Worm (Caenorhabditis elegans) whole organism, L3 larva: ENCODE results near the gene F09E10.5.

Experiments
- R02D3.7 ChIP-seq: fragments of 150-350 bp; optimal IDR thresholded peaks from 2 replicates; lab custom pipeline; 2014; ENCODE audit warnings: missing biosample characterization, missing genetic modification characterization
- ZK546.5 ChIP-seq: sonication (generic microtip); optimal IDR thresholded peaks from 2 replicates; lab custom pipeline; 2017; ENCODE audit warnings: missing biosample characterization, missing genetic modification characterization
- aly-2 ChIP-seq: fragments of 150-350 bp; optimal IDR thresholded peaks from 2 replicates; lab custom pipeline; 2014; ENCODE audit warnings: missing biosample characterization, missing genetic modification characterization
- ama-1 ChIP-seq: fragments of 150-350 bp; optimal IDR thresholded peaks from 2 replicates; lab custom pipeline; 2018
- ceh-16 ChIP-seq: sonication (generic microtip); optimal IDR thresholded peaks from 2 replicates; lab custom pipeline; 2017; ENCODE audit warnings: missing biosample characterization, missing genetic modification characterization
- ceh-28 ChIP-seq: fragments of 150-350 bp; optimal IDR thresholded peaks from 2 replicates; lab custom pipeline; 2014; ENCODE audit warnings: missing biosample characterization, missing genetic modification reagents, missing genetic modification characterization
- ceh-82 ChIP-seq: fragments of 150-350 bp; optimal IDR thresholded peaks from 2 replicates; lab custom pipeline; 2014; ENCODE audit warnings: missing biosample characterization, missing genetic modification characterization
- ceh-9 ChIP-seq: sonication (generic microtip); optimal IDR thresholded peaks from 2 replicates; lab custom pipeline; 2018; ENCODE audit warnings: missing biosample characterization, missing genetic modification characterization
- daf-12 ChIP-seq: fragments of 150-350 bp; optimal IDR thresholded peaks from 2 replicates; lab custom pipeline; 2014; ENCODE audit warnings: missing biosample characterization, missing genetic modification reagents, missing genetic modification characterization
- egl-27 ChIP-seq: sonication (generic microtip); optimal IDR thresholded peaks from 4 replicates; lab custom pipeline; 2017; ENCODE audit warnings: missing biosample characterization, missing genetic modification reagents, missing genetic modification characterization
- egl-5 ChIP-seq: fragments of 150-350 bp; optimal IDR thresholded peaks from 2 replicates; lab custom pipeline; 2017; ENCODE audit warnings: missing biosample characterization, missing genetic modification reagents, missing genetic modification characterization, inconsistent platforms
- elt-1 ChIP-seq: fragments of 150-350 bp; optimal IDR thresholded peaks from 2 replicates; lab custom pipeline; 2014; ENCODE audit warnings: missing biosample characterization, missing genetic modification characterization
- elt-2 ChIP-seq: sonication (generic microtip); optimal IDR thresholded peaks from 2 replicates; lab custom pipeline; 2016; ENCODE audit warnings: missing genetic modification reagents, mild to moderate bottlenecking, missing genetic modification characterization, missing compliant biosample characterization
- elt-3 ChIP-seq, 3 experiments: fragments of 150-350 bp in 1 of 3; sonication (generic microtip) in 2 of 3; optimal IDR thresholded peaks; 2 replicates in 2 of 3; 4 replicates in 1 of 3; lab custom pipeline; 2014 to 2017; ENCODE audit warnings: missing biosample characterization in 3 of 3, missing genetic modification characterization in 3 of 3
- eor-1 ChIP-seq, 2 experiments: fragments of 150-350 bp; optimal IDR thresholded peaks; 2 replicates each; lab custom pipeline; 2014 to 2018; ENCODE audit warnings: missing biosample characterization in 2 of 2, missing genetic modification characterization in 2 of 2
- fkh-10 ChIP-seq: sonication (generic microtip); optimal IDR thresholded peaks from 2 replicates; lab custom pipeline; 2017; ENCODE audit warnings: missing biosample characterization, missing genetic modification reagents, missing genetic modification characterization
- fkh-2 ChIP-seq: fragments of 150-350 bp; optimal IDR thresholded peaks from 2 replicates; lab custom pipeline; 2014; ENCODE audit warnings: missing biosample characterization, missing genetic modification reagents, missing genetic modification characterization
- fos-1 ChIP-seq: fragments of 150-350 bp; optimal IDR thresholded peaks from 2 replicates; lab custom pipeline; 2014; ENCODE audit warnings: missing biosample characterization, missing genetic modification characterization
- hmg-11 ChIP-seq: sonication (generic microtip); optimal IDR thresholded peaks from 2 replicates; lab custom pipeline; 2016; ENCODE audit warnings: missing genetic modification characterization, missing compliant biosample characterization
- jun-1 ChIP-seq: fragments of 150-350 bp; optimal IDR thresholded peaks from 2 replicates; lab custom pipeline; 2014; ENCODE audit warnings: missing biosample characterization, missing genetic modification reagents, missing genetic modification characterization
- lin-15B ChIP-seq: fragments of 150-350 bp; optimal IDR thresholded peaks from 2 replicates; lab custom pipeline; 2014; ENCODE audit warnings: missing biosample characterization, missing genetic modification characterization
- lin-39 ChIP-seq: fragments of 150-350 bp; optimal IDR thresholded peaks from 2 replicates; lab custom pipeline; 2018; ENCODE audit warnings: missing biosample characterization, missing genetic modification reagents, missing genetic modification characterization
- lsy-12 ChIP-seq: sonication (generic microtip); optimal IDR thresholded peaks from 2 replicates; lab custom pipeline; 2016; ENCODE audit warnings: mild to moderate bottlenecking, missing genetic modification characterization, missing compliant biosample characterization
- mdl-1 ChIP-seq: fragments of 150-350 bp; optimal IDR thresholded peaks from 2 replicates; lab custom pipeline; 2014; ENCODE audit warnings: missing biosample characterization, missing genetic modification characterization
- mml-1 ChIP-seq: fragments of 150-350 bp; sonication (generic microtip); optimal IDR thresholded peaks from 3 replicates; lab custom pipeline; 2014; ENCODE audit warnings: missing biosample characterization, missing genetic modification characterization
- nfya-1 ChIP-seq: sonication (generic microtip); optimal IDR thresholded peaks from 2 replicates; lab custom pipeline; 2017; ENCODE audit warnings: missing genetic modification characterization, mild to moderate bottlenecking, missing compliant biosample characterization, antibody characterized with exemption, moderate library complexity; ENCODE audit not compliant: insufficient read depth
- nhr-11 ChIP-seq: fragments of 150-350 bp; optimal IDR thresholded peaks from 2 replicates; lab custom pipeline; 2014; ENCODE audit warnings: missing biosample characterization, missing genetic modification characterization
- nhr-12 ChIP-seq: fragments of 150-350 bp; optimal IDR thresholded peaks from 2 replicates; lab custom pipeline; 2014; ENCODE audit warnings: missing biosample characterization, missing genetic modification characterization
- nhr-23 ChIP-seq: fragments of 150-350 bp; optimal IDR thresholded peaks from 2 replicates; lab custom pipeline; 2014; ENCODE audit warnings: missing biosample characterization, missing genetic modification reagents, missing genetic modification characterization
- nhr-237 ChIP-seq: fragments of 150-350 bp; optimal IDR thresholded peaks from 2 replicates; lab custom pipeline; 2014; ENCODE audit warnings: missing biosample characterization, missing genetic modification characterization
- nhr-25 ChIP-seq: sonication (generic microtip); optimal IDR thresholded peaks from 2 replicates; lab custom pipeline; 2017; ENCODE audit warnings: missing biosample characterization, missing genetic modification characterization
- nhr-28 ChIP-seq: fragments of 150-350 bp; optimal IDR thresholded peaks from 2 replicates; lab custom pipeline; 2014; ENCODE audit warnings: missing biosample characterization, missing genetic modification characterization
- nhr-43 ChIP-seq: sonication (generic microtip); optimal IDR thresholded peaks from 2 replicates; lab custom pipeline; 2016; ENCODE audit warnings: mild to moderate bottlenecking, missing genetic modification characterization, missing compliant biosample characterization; ENCODE audit not compliant: poor library complexity, severe bottlenecking
- nhr-67 ChIP-seq: fragments of 150-350 bp; optimal IDR thresholded peaks from 2 replicates; lab custom pipeline; 2014; ENCODE audit warnings: missing biosample characterization, missing genetic modification characterization
- nhr-76 ChIP-seq: fragments of 150-350 bp; sonication (generic microtip); optimal IDR thresholded peaks from 5 replicates; lab custom pipeline; 2014; ENCODE audit warnings: missing biosample characterization, missing genetic modification characterization
- nhr-77 ChIP-seq: fragments of 150-350 bp; optimal IDR thresholded peaks from 2 replicates; lab custom pipeline; 2014; ENCODE audit warnings: missing biosample characterization, missing genetic modification characterization
- pha-4 ChIP-seq: fragments of 150-350 bp; optimal IDR thresholded peaks from 2 replicates; lab custom pipeline; 2014; ENCODE audit warnings: missing biosample characterization, missing genetic modification reagents, missing genetic modification characterization
- pqm-1 ChIP-seq: fragments of 150-350 bp; optimal IDR thresholded peaks from 2 replicates; lab custom pipeline; 2017; ENCODE audit warnings: missing biosample characterization, missing genetic modification characterization, inconsistent platforms
- sea-2 ChIP-seq: fragments of 150-350 bp; sonication (generic microtip); optimal IDR thresholded peaks from 4 replicates; lab custom pipeline; 2014; ENCODE audit warnings: missing biosample characterization, missing genetic modification reagents, missing genetic modification characterization
- skn-1 ChIP-seq: fragments of 150-350 bp; optimal IDR thresholded peaks from 2 replicates; lab custom pipeline; 2014; ENCODE audit warnings: missing biosample characterization, missing genetic modification characterization
- snpc-4 ChIP-seq: fragments of 150-350 bp; optimal IDR thresholded peaks from 2 replicates; lab custom pipeline; 2014; ENCODE audit warnings: missing biosample characterization, missing genetic modification characterization
- tbx-2 ChIP-seq: sonication (generic microtip); optimal IDR thresholded peaks from 2 replicates; lab custom pipeline; 2016; ENCODE audit warnings: mild to moderate bottlenecking, missing genetic modification characterization, missing compliant biosample characterization
- unc-39 ChIP-seq: sonication (generic microtip); optimal IDR thresholded peaks from 4 replicates; lab custom pipeline; 2017; ENCODE audit warnings: missing biosample characterization, missing genetic modification characterization
- unc-62 ChIP-seq: fragments of 150-350 bp; sonication (generic microtip); optimal IDR thresholded peaks from 4 replicates; lab custom pipeline; 2014; ENCODE audit warnings: missing biosample characterization, missing genetic modification reagents, missing genetic modification characterization
- zag-1 ChIP-seq: fragments of 150-350 bp; optimal IDR thresholded peaks from 2 replicates; lab custom pipeline; 2014; ENCODE audit warnings: missing biosample characterization, missing genetic modification characterization
- ztf-11 ChIP-seq: fragments of 150-350 bp; optimal IDR thresholded peaks from 2 replicates; lab custom pipeline; 2014; ENCODE audit warnings: missing biosample characterization, missing genetic modification characterization
- ztf-4 ChIP-seq: fragments of 150-350 bp; optimal IDR thresholded peaks from 2 replicates; lab custom pipeline; 2014; ENCODE audit warnings: missing biosample characterization, missing genetic modification characterization

The F09E10.5 gene

ce11 chrX:1454385-1454784 is 39.8 kb downstream of the F09E10.5 start:
- TF ChIP-seq pqm-1 (peak; percentile 55), skn-1 (peak; percentile 83), zag-1 (tag; lab: Kevin White, UChicago) (no peak), ceh-28 (peak; percentile 82), ceh-9 (tag; lab: Kevin White, UChicago) (no peak), fkh-10 (peak; percentile 44), jun-1 (tag; lab: Kevin White, UChicago) (peak; percentile 99), ztf-4 (tag; lab: Kevin White, UChicago) (no peak), mdl-1 (tag; lab: Kevin White, UChicago) (peak; percentile 76), tbx-2 (peak; percentile 84), ceh-16 (tag; lab: Kevin White, UChicago) (no peak), nhr-237 (no peak), hmg-11 (tag; lab: Kevin White, UChicago) (peak; percentile 94), ztf-11 (tag; lab: Kevin White, UChicago) (no peak), nhr-28 (tag; lab: Kevin White, UChicago) (no peak), eor-1 (tag; optimal IDR thresholded peaks at IDR 0.05; lab: Kevin White, UChicago) (no peak), nhr-67 (no peak), fos-1 (tag; lab: Kevin White, UChicago) (peak; percentile 100), elt-1 (peak; percentile 6), egl-27 (tag; lab: Kevin White, UChicago) (peak; percentile 90), nhr-25 (tag; lab: Kevin White, UChicago) (peak; percentile 98), fkh-2 (tag; lab: Kevin White, UChicago) (peak; percentile 27), nfya-1 (tag; lab: Kevin White, UChicago) (peak; percentile 88), egl-5 (tag; lab: Kevin White, UChicago) (peak; percentile 17), lsy-12 (tag; lab: Kevin White, UChicago) (peak; percentile 90), nhr-12 (tag; lab: Kevin White, UChicago) (no peak), lin-39 (tag; lab: Kevin White, UChicago) (peak; percentile 93), ama-1 (peak; percentile 77), nhr-76 (no peak), R02D3.7 (peak; percentile 57), nhr-43 (tag; lab: Kevin White, UChicago) (peak; percentile 74), unc-39 (tag; lab: Kevin White, UChicago) (peak; percentile 16), mml-1 (tag; lab: Kevin White, UChicago) (no peak), elt-2 (tag; lab: Kevin White, UChicago) (peak; percentile 83), nhr-11 (tag; lab: Kevin White, UChicago) (peak; percentile 84), nhr-23 (peak; percentile 93), sea-2 (GFP tag; lab: Kevin White, UChicago) (peak; percentile 86), aly-2 (no peak), snpc-4 (peak; percentile 79), daf-12 (no peak), elt-3 (tag; optimal IDR thresholded peaks at IDR 0.05; lab: Kevin White, UChicago) (peak in 2 of 3 experiments; percentile 44 to 77), unc-62 (peak; percentile 64), pha-4 (peak; percentile 94), ceh-82 (tag; lab: Kevin White, UChicago) (peak; percentile 81), lin-15B (peak; percentile 48), ZK546.5 (tag; lab: Kevin White, UChicago) (no peak), nhr-77 (tag; lab: Kevin White, UChicago) (peak; percentile 25)

DNA sequence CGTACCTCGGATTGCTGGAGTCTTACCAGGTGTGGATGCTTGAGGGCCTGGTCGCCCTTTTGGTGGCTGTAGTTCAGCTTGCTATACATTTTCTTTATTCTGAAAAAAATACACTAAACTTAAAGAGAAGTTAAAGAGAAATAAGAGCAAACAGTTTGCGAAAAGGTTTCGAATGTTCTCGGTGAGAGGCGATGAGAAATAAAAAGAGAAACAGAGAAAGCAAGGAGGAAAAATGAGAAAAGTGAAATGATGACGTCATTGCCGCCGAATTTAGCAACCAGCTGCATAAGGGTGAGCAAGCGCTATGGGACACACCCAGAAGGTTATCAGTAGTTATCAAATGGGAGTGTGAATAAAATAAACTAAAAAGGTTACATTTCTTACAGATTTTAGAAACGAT is 40.4 kb downstream of the F09E10.5 start, which contains the start of gene cebp-1:
TSS of gene cebp-1 (minus strand) at position 99 of the 400 bp plus-strand sequence.
- no peak for TF ChIP-seq ztf-11 (tag; lab: Kevin White, UChicago)
- peak; percentile 79 for TF ChIP-seq elt-2 (tag; lab: Kevin White, UChicago)
- no peak for TF ChIP-seq unc-39 (tag; lab: Kevin White, UChicago)
- no peak for TF ChIP-seq ceh-82 (tag; lab: Kevin White, UChicago)
- TF ChIP-seq nhr-11 (tag; lab: Kevin White, UChicago), result no peak
- TF ChIP-seq aly-2, result no peak
- TF ChIP-seq jun-1 (tag; lab: Kevin White, UChicago), result no peak
- no peak for TF ChIP-seq daf-12
- TF ChIP-seq ceh-16 (tag; lab: Kevin White, UChicago), result no peak
- TF ChIP-seq pha-4, result peak; percentile 56
- TF ChIP-seq elt-1, result no peak
- no peak for TF ChIP-seq hmg-11 (tag; lab: Kevin White, UChicago)
- TF ChIP-seq ceh-9 (tag; lab: Kevin White, UChicago), result no peak
- TF ChIP-seq elt-3 (tag; optimal IDR thresholded peaks at IDR 0.05; lab: Kevin White, UChicago), result no peak
- TF ChIP-seq ama-1, result no peak
- no peak for TF ChIP-seq sea-2 (GFP tag; lab: Kevin White, UChicago)
- no peak for TF ChIP-seq nhr-76
- TF ChIP-seq snpc-4, result no peak
- no peak for TF ChIP-seq ZK546.5 (tag; lab: Kevin White, UChicago)
- TF ChIP-seq fos-1 (tag; lab: Kevin White, UChicago), result no peak
- TF ChIP-seq R02D3.7, result no peak
- no peak for TF ChIP-seq lin-15B
- no peak for TF ChIP-seq nhr-28 (tag; lab: Kevin White, UChicago)
- TF ChIP-seq nhr-23, result no peak
- no peak for TF ChIP-seq nfya-1 (tag; lab: Kevin White, UChicago)
- no peak for TF ChIP-seq nhr-67
- TF ChIP-seq zag-1 (tag; lab: Kevin White, UChicago), result no peak
- no peak for TF ChIP-seq ceh-28
- no peak for TF ChIP-seq eor-1 (tag; optimal IDR thresholded peaks at IDR 0.05; lab: Kevin White, UChicago)
- no peak for TF ChIP-seq fkh-2 (tag; lab: Kevin White, UChicago)
- no peak for TF ChIP-seq mml-1 (tag; lab: Kevin White, UChicago)
- TF ChIP-seq ztf-4 (tag; lab: Kevin White, UChicago), result no peak
- TF ChIP-seq nhr-43 (tag; lab: Kevin White, UChicago), result no peak
- no peak for TF ChIP-seq nhr-12 (tag; lab: Kevin White, UChicago)
- TF ChIP-seq fkh-10, result no peak
- peak; percentile 40 for TF ChIP-seq pqm-1
- TF ChIP-seq lin-39 (tag; lab: Kevin White, UChicago), result peak; percentile 27
- no peak for TF ChIP-seq nhr-77 (tag; lab: Kevin White, UChicago)
- no peak for TF ChIP-seq nhr-237
